Worm (Caenorhabditis elegans): ENCODE results near the gene T27D12.6.

T27D12.6 gene

DNA sequence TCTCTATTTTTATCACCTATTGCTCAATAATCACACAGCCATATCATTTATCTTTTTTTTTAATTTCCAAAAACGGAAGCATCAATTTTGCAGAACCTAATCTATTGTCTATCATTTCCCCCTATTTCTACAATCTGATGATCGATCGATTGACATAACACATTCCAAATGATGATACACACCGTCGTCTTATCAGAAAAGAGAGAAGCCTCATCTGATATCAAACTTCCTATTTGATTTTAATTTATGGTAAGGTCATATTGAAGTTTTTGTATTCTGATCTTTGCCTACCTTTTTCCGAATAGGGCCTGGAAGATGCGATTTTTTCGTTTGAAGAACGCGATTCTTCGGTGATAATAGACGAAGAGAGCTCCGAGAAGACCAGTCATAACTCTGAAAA lies 14.3 kb downstream of the T27D12.6 start:
- TF ChIP-seq tbx-8 (GFP tag; optimal IDR thresholded peaks at IDR 0.05) (no peak), mls-2 (tag; optimal IDR thresholded peaks at IDR 0.05) (no peak), ces-1 (GFP tag; optimal IDR thresholded peaks at IDR 0.05) (no peak), nhr-12 (tag; optimal IDR thresholded peaks at IDR 0.05) (no peak), elt-1 (tag; optimal IDR thresholded peaks at IDR 0.05; ENCODE audit: borderline replicate concordance, insufficient read depth) (no peak), blmp-1 (tag; optimal IDR thresholded peaks at IDR 0.05) (no peak), ztf-11 (tag; optimal IDR thresholded peaks at IDR 0.05) (no peak), lsy-2 (tag; optimal IDR thresholded peaks at IDR 0.05) (no peak), M03D4.4 (tag; optimal IDR thresholded peaks at IDR 0.05) (no peak), nhr-76 (tag; optimal IDR thresholded peaks at IDR 0.05) (no peak), sptf-1 (tag; optimal IDR thresholded peaks at IDR 0.05) (no peak), mab-5 (tag; optimal IDR thresholded peaks at IDR 0.05) (no peak), nhr-237 (tag; optimal IDR thresholded peaks at IDR 0.05) (no peak), unc-39 (tag; optimal IDR thresholded peaks at IDR 0.05) (no peak), ceh-83 (GFP tag; optimal IDR thresholded peaks at IDR 0.05) (no peak), flh-1 (GFP tag; optimal IDR thresholded peaks at IDR 0.05) (no peak), mep-1 (tag; optimal IDR thresholded peaks at IDR 0.05) (no peak), nhr-2 (tag; optimal IDR thresholded peaks at IDR 0.05) (no peak), lin-13 (tag; optimal IDR thresholded peaks at IDR 0.05) (no peak), unc-62 (GFP tag; optimal IDR thresholded peaks at IDR 0.05) (no peak)

DNA sequence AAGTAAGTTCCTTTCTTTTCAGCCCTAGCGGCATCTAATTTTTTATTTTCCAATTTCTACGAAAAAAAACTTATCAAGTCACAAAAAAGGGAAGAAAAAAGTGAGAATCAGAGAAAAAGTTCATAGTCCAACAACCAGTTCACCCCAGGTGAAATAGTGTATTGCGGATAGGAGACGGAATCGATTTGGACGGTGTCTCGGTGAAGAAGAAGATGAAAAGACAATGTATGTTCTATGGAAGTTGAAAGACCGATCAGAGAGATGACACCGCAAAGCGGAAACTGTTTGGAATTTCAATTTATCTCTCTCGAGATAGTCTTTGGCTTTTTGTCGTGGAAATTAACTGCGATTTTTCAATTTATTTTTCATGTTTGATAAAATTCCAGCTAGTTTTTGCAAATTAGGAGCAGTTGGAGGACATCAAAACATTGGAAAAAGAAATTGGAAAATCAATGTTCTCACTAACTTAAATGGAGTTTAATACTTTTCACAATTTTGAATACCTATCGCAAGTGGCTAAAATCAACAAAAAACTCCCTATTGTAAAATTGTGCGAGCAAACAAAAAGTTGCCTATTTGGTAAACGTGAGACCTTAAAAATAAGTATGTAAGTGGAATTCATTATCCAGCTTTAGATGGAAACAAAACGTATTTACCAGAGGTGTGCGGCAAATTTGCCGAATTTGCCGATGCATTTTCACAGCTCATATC lies 17.0 kb downstream of the T27D12.6 start:
- no peak for TF ChIP-seq ceh-39 (tag; optimal IDR thresholded peaks at IDR 0.05)
- TF ChIP-seq elt-3 (tag; optimal IDR thresholded peaks at IDR 0.05) = no peak
- no peak for TF ChIP-seq ham-2 (GFP tag; optimal IDR thresholded peaks at IDR 0.05)
- no peak for TF ChIP-seq ceh-83 (GFP tag; optimal IDR thresholded peaks at IDR 0.05)
- no peak for TF ChIP-seq hlh-1 (tag; optimal IDR thresholded peaks at IDR 0.05)
- no peak for TF ChIP-seq lin-32 (GFP tag; optimal IDR thresholded peaks at IDR 0.05)
- no peak for TF ChIP-seq lin-13 (tag; optimal IDR thresholded peaks at IDR 0.05)
- no peak for TF ChIP-seq sptf-1 (tag; optimal IDR thresholded peaks at IDR 0.05)
- no peak for TF ChIP-seq drap-1 (GFP tag; optimal IDR thresholded peaks at IDR 0.05)
- TF ChIP-seq zip-8 (tag; optimal IDR thresholded peaks at IDR 0.05) = no peak
- TF ChIP-seq bed-3 (GFP tag; optimal IDR thresholded peaks at IDR 0.05) = no peak
- no peak for TF ChIP-seq unc-62 (GFP tag; optimal IDR thresholded peaks at IDR 0.05)
- TF ChIP-seq snpc-4 (tag; optimal IDR thresholded peaks at IDR 0.05) = no peak
- TF ChIP-seq elt-1 (tag; optimal IDR thresholded peaks at IDR 0.05; ENCODE audit: borderline replicate concordance, insufficient read depth) = no peak
- TF ChIP-seq ztf-11 (tag; optimal IDR thresholded peaks at IDR 0.05) = no peak
- no peak for TF ChIP-seq nhr-237 (tag; optimal IDR thresholded peaks at IDR 0.05)

DNA sequence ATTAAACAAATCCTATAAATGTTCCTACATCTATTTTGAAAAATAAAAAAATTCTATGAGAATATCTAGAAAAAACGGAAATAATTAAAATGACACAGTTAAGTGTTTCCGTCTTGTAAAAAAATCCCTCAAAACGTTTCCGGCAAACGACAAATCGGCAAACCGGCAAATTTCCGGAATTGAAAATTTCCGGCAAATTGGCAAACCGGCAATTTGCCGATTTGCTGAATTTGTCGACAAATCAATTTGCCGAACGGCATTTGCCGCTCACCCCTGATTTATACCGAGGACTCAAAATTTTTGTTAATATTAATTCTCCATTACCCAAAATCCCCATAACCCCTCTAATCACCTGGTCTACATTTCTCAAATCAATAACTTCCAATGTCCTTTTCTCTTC lies 17.8 kb downstream of the T27D12.6 start:
- TF ChIP-seq sptf-1 (tag; optimal IDR thresholded peaks at IDR 0.05) = no peak
- no peak for TF ChIP-seq unc-39 (tag; optimal IDR thresholded peaks at IDR 0.05)
- TF ChIP-seq tbx-8 (GFP tag; optimal IDR thresholded peaks at IDR 0.05) = no peak
- TF ChIP-seq zip-8 (tag; optimal IDR thresholded peaks at IDR 0.05) = no peak
- TF ChIP-seq unc-120 (tag; optimal IDR thresholded peaks at IDR 0.05; ENCODE audit: poor library complexity, severe bottlenecking) = no peak
- no peak for TF ChIP-seq drap-1 (GFP tag; optimal IDR thresholded peaks at IDR 0.05)
- no peak for TF ChIP-seq ceh-43 (GFP tag; optimal IDR thresholded peaks at IDR 0.05)
- TF ChIP-seq nhr-2 (tag; optimal IDR thresholded peaks at IDR 0.05) = no peak
- TF ChIP-seq elt-1 (tag; optimal IDR thresholded peaks at IDR 0.05; ENCODE audit: borderline replicate concordance, insufficient read depth) = no peak
- TF ChIP-seq ztf-11 (tag; optimal IDR thresholded peaks at IDR 0.05) = no peak
- no peak for TF ChIP-seq snpc-4 (tag; optimal IDR thresholded peaks at IDR 0.05)
- TF ChIP-seq lin-32 (GFP tag; optimal IDR thresholded peaks at IDR 0.05) = no peak
- no peak for TF ChIP-seq hlh-1 (tag; optimal IDR thresholded peaks at IDR 0.05)
- TF ChIP-seq M03D4.4 (tag; optimal IDR thresholded peaks at IDR 0.05) = no peak
- TF ChIP-seq sem-2 (GFP tag; optimal IDR thresholded peaks at IDR 0.05) = no peak
- no peak for TF ChIP-seq ces-1 (GFP tag; optimal IDR thresholded peaks at IDR 0.05)

DNA sequence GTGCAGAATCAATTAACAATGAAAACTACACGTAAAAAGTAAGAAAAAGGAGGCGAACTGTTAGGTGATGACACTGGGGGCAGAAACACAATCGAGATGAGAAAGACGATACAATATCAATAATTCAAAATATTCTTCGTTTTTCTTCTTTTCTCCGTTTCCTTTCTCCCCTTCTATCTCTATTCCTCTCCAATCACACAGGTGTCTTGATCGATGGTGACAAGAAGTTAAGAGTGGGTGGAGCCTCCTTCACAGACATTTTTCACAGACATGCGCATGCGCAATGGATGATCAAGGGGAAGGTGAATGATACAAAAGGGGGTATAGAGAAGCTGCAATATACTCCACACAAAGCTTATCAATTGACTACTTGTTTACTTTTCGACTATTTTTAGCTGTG lies 19.4 kb downstream of the T27D12.6 start:
- no peak for TF ChIP-seq nhr-28 (tag; optimal IDR thresholded peaks at IDR 0.05)
- TF ChIP-seq M03D4.4 (tag; optimal IDR thresholded peaks at IDR 0.05) = no peak
- TF ChIP-seq bed-3 (GFP tag; optimal IDR thresholded peaks at IDR 0.05) = no peak
- TF ChIP-seq drap-1 (GFP tag; optimal IDR thresholded peaks at IDR 0.05) = no peak
- no peak for TF ChIP-seq lin-32 (GFP tag; optimal IDR thresholded peaks at IDR 0.05)
- no peak for TF ChIP-seq nhr-237 (tag; optimal IDR thresholded peaks at IDR 0.05)
- no peak for TF ChIP-seq ztf-11 (tag; optimal IDR thresholded peaks at IDR 0.05)
- TF ChIP-seq cnd-1 (tag; optimal IDR thresholded peaks at IDR 0.05) = no peak
- TF ChIP-seq elt-3 (tag; optimal IDR thresholded peaks at IDR 0.05) = no peak
- TF ChIP-seq mls-2 (tag; optimal IDR thresholded peaks at IDR 0.05) = no peak
- TF ChIP-seq nhr-2 (tag; optimal IDR thresholded peaks at IDR 0.05) = no peak
